Worm (Caenorhabditis elegans) whole organism, L1 larva: ENCODE results near the gene str-6.

ENCODE experiments used
- C16A3.4 ChIP-seq: fragments of 150-350 bp; optimal IDR thresholded peaks from 2 replicates; lab custom pipeline; 2014; ENCODE audit warnings: missing biosample characterization, missing genetic modification characterization
- F16B12.6 ChIP-seq: fragments of 150-350 bp; optimal IDR thresholded peaks from 2 replicates; lab custom pipeline; 2014; ENCODE audit warnings: missing biosample characterization, missing genetic modification characterization
- Y116A8C.19 ChIP-seq: sonication (generic microtip); optimal IDR thresholded peaks from 2 replicates; lab custom pipeline; 2016; ENCODE audit warnings: missing compliant biosample characterization, missing genetic modification characterization, borderline replicate concordance
- aha-1 ChIP-seq: fragments of 150-350 bp; optimal IDR thresholded peaks from 2 replicates; lab custom pipeline; 2014; ENCODE audit warnings: missing biosample characterization, missing genetic modification characterization
- aly-2 ChIP-seq: fragments of 150-350 bp; optimal IDR thresholded peaks from 2 replicates; lab custom pipeline; 2014; ENCODE audit warnings: missing biosample characterization, missing genetic modification characterization
- blmp-1 ChIP-seq: fragments of 150-350 bp; optimal IDR thresholded peaks from 2 replicates; lab custom pipeline; 2014; ENCODE audit warnings: missing biosample characterization, missing genetic modification characterization
- ceh-8 ChIP-seq: fragments of 200-800 bp; sonication (Bioruptor generic); optimal IDR thresholded peaks from 2 replicates; lab custom pipeline; 2018; ENCODE audit warnings: mild to moderate bottlenecking, missing genetic modification characterization, moderate library complexity, missing compliant biosample characterization
- ceh-82 ChIP-seq, 3 experiments: fragments of 150-350 bp in 1 of 3; sonication (generic microtip) in 2 of 3; optimal IDR thresholded peaks; 2 replicates each; lab custom pipeline; 2014 to 2017; ENCODE audit warnings: missing biosample characterization in 3 of 3, missing genetic modification characterization in 3 of 3
- ceh-90 ChIP-seq: sonication (generic microtip); optimal IDR thresholded peaks from 2 replicates; lab custom pipeline; 2016; ENCODE audit warnings: missing genetic modification characterization, missing compliant biosample characterization
- efl-3 ChIP-seq: fragments of 200-800 bp; sonication (Bioruptor generic); optimal IDR thresholded peaks from 2 replicates; lab custom pipeline; 2018; ENCODE audit warnings: mild to moderate bottlenecking, missing genetic modification characterization, missing compliant biosample characterization
- egl-13 ChIP-seq: sonication (generic microtip); optimal IDR thresholded peaks from 2 replicates; lab custom pipeline; 2016; ENCODE audit warnings: missing genotype, missing genetic modification reagents, missing genetic modification characterization, missing compliant biosample characterization
- egl-27 ChIP-seq, 2 experiments: fragments of 150-350 bp in 1 of 2; sonication (generic microtip); optimal IDR thresholded peaks; 3 replicates each; lab custom pipeline; 2017 to 2018; ENCODE audit warnings: missing biosample characterization in 2 of 2, missing genetic modification characterization in 2 of 2, missing genetic modification reagents in 2 of 2
- elt-3 ChIP-seq, 6 experiments: fragments of 150-350 bp in 1 of 6; sonication (generic microtip); optimal IDR thresholded peaks; 2 replicates each; lab custom pipeline; 2017 to 2018; ENCODE audit warnings: missing biosample characterization in 6 of 6, missing genetic modification characterization in 6 of 6, inconsistent platforms in 1 of 6
- ets-5 ChIP-seq: fragments of 200-800 bp; sonication (Bioruptor generic); IDR thresholded peaks from 2 replicates; pipeline ENCODE4 v1.3.6; 2022; ENCODE audit warnings: missing genetic modification characterization, missing compliant biosample characterization
- fkh-4 ChIP-seq: sonication (generic microtip); optimal IDR thresholded peaks from 2 replicates; lab custom pipeline; 2016; ENCODE audit warnings: missing compliant biosample characterization, missing genetic modification characterization, borderline replicate concordance
- hlh-17 ChIP-seq: fragments of 200-800 bp; sonication (Bioruptor generic); optimal IDR thresholded peaks from 2 replicates; lab custom pipeline; 2018; ENCODE audit warnings: missing genetic modification characterization, mild to moderate bottlenecking, missing compliant biosample characterization, moderate library complexity, borderline replicate concordance
- hlh-4 ChIP-seq: sonication (generic microtip); optimal IDR thresholded peaks from 2 replicates; lab custom pipeline; 2016; ENCODE audit warnings: mild to moderate bottlenecking, missing genetic modification characterization, missing compliant biosample characterization
- irx-1 ChIP-seq: sonication (generic microtip); optimal IDR thresholded peaks from 2 replicates; lab custom pipeline; 2016; ENCODE audit warnings: missing genetic modification characterization, missing compliant biosample characterization
- lin-13 ChIP-seq: fragments of 150-350 bp; optimal IDR thresholded peaks from 2 replicates; lab custom pipeline; 2014; ENCODE audit warnings: missing biosample characterization, missing genetic modification reagents, missing genetic modification characterization
- lin-14 ChIP-seq: fragments of 200-800 bp; sonication (Bioruptor generic); optimal IDR thresholded peaks from 2 replicates; lab custom pipeline; 2018; ENCODE audit warnings: mild to moderate bottlenecking, missing genetic modification characterization, moderate library complexity, missing compliant biosample characterization
- lin-15B ChIP-seq: fragments of 150-350 bp; sonication (generic microtip); optimal IDR thresholded peaks from 3 replicates; lab custom pipeline; 2014; ENCODE audit warnings: missing biosample characterization, missing genetic modification characterization
- lin-35 ChIP-seq, 2 experiments: fragments of 150-350 bp; optimal IDR thresholded peaks; 2 replicates each; lab custom pipeline; 2014; ENCODE audit warnings: missing biosample characterization in 2 of 2, missing genetic modification characterization in 2 of 2, missing genetic modification reagents in 2 of 2
- lsy-2 ChIP-seq, 2 experiments: fragments of 150-350 bp; optimal IDR thresholded peaks; 2 replicates each; lab custom pipeline; 2014; ENCODE audit warnings: missing biosample characterization in 2 of 2, missing genetic modification characterization in 2 of 2
- mab-9 ChIP-seq: fragments of 200-800 bp; sonication (Bioruptor generic); IDR thresholded peaks from 2 replicates; pipeline ENCODE4 v1.3.6; 2022; ENCODE audit warnings: missing genetic modification reagents, missing genetic modification characterization, missing compliant biosample characterization
- mef-2 ChIP-seq: fragments of 150-350 bp; optimal IDR thresholded peaks from 2 replicates; lab custom pipeline; 2014; ENCODE audit warnings: missing biosample characterization, missing genetic modification characterization
- mep-1 ChIP-seq: fragments of 150-350 bp; optimal IDR thresholded peaks from 2 replicates; lab custom pipeline; 2014; ENCODE audit warnings: missing biosample characterization, missing genetic modification characterization
- nhr-12 ChIP-seq: sonication (generic microtip); optimal IDR thresholded peaks from 2 replicates; lab custom pipeline; 2017; ENCODE audit warnings: missing biosample characterization, missing genetic modification characterization
- nhr-19 ChIP-seq: fragments of 200-800 bp; sonication (Bioruptor generic); conservative IDR thresholded peaks from 2 replicates; pipeline ENCODE4 v1.3.6; 2022; ENCODE audit warnings: missing genetic modification characterization, missing compliant biosample characterization
- nhr-237 ChIP-seq: fragments of 150-350 bp; optimal IDR thresholded peaks from 2 replicates; lab custom pipeline; 2014; ENCODE audit warnings: missing biosample characterization, missing genetic modification characterization
- nhr-76 ChIP-seq: sonication (generic microtip); optimal IDR thresholded peaks from 2 replicates; lab custom pipeline; 2017; ENCODE audit warnings: missing biosample characterization, missing genetic modification characterization
- rnt-1 ChIP-seq: sonication (generic microtip); optimal IDR thresholded peaks from 2 replicates; lab custom pipeline; 2016; ENCODE audit warnings: mild to moderate bottlenecking, missing genetic modification characterization, moderate library complexity, missing compliant biosample characterization
- snpc-4 ChIP-seq: fragments of 150-350 bp; optimal IDR thresholded peaks from 2 replicates; lab custom pipeline; 2014; ENCODE audit warnings: missing biosample characterization, missing genetic modification characterization
- sptf-1 ChIP-seq: fragments of 150-350 bp; optimal IDR thresholded peaks from 2 replicates; lab custom pipeline; 2014; ENCODE audit warnings: missing biosample characterization, missing genetic modification characterization
- sup-37 ChIP-seq: fragments of 200-800 bp; sonication (Bioruptor generic); optimal IDR thresholded peaks from 2 replicates; lab custom pipeline; 2018; ENCODE audit warnings: mild to moderate bottlenecking, missing genetic modification characterization, missing compliant biosample characterization
- tbx-2 ChIP-seq: sonication (generic microtip); optimal IDR thresholded peaks from 2 replicates; lab custom pipeline; 2016; ENCODE audit warnings: missing genetic modification characterization, missing compliant biosample characterization
- tlp-1 ChIP-seq: fragments of 150-350 bp; optimal IDR thresholded peaks from 2 replicates; lab custom pipeline; 2014; ENCODE audit warnings: missing biosample characterization, missing genetic modification characterization
- unc-30 ChIP-seq: sonication (generic microtip); optimal IDR thresholded peaks from 2 replicates; lab custom pipeline; 2017; ENCODE audit warnings: missing biosample characterization, missing genetic modification characterization
- xbp-1 ChIP-seq: sonication (generic microtip); optimal IDR thresholded peaks from 2 replicates; lab custom pipeline; 2016; ENCODE audit warnings: missing genetic modification characterization, missing compliant biosample characterization
- zip-4 ChIP-seq: fragments of 200-800 bp; sonication (Bioruptor generic); optimal IDR thresholded peaks from 2 replicates; lab custom pipeline; 2018; ENCODE audit warnings: mild to moderate bottlenecking, missing genetic modification characterization, moderate library complexity, missing compliant biosample characterization
- ztf-11 ChIP-seq, 2 experiments: sonication (generic microtip); optimal IDR thresholded peaks; 2 replicates each; lab custom pipeline; 2016 to 2017; ENCODE audit warnings: missing genetic modification characterization in 2 of 2, missing biosample characterization in 1 of 2, missing compliant biosample characterization in 1 of 2

str-6 gene

ce11 chrV:15766122-15766594 lies 16.1 kb upstream of the str-6 start, which contains the start of the genes haf-3 and F57A10.2 (continued):
- TF ChIP-seq efl-3 (peak; percentile 60), sup-37 (GFP tag; lab: Kevin White, UChicago) (peak; percentile 80), lsy-2 (tag; optimal IDR thresholded peaks at IDR 0.05; lab: Kevin White, UChicago) (peak; percentile 94 to 95), ztf-11 (tag; optimal IDR thresholded peaks at IDR 0.05; lab: Kevin White, UChicago) (peak; percentile 4 to 83), lin-15B (peak; percentile 88), nhr-237 (tag; lab: Kevin White, UChicago) (peak; percentile 50), mef-2 (tag; lab: Kevin White, UChicago) (peak; percentile 45), fkh-4 (tag; lab: Kevin White, UChicago) (peak; percentile 72), nhr-19 (GFP tag; lab: Robert Waterston, UW) (peak; percentile 95), Y116A8C.19 (tag; lab: Kevin White, UChicago) (no peak), irx-1 (tag; lab: Kevin White, UChicago) (peak; percentile 92), tbx-2 (tag; lab: Kevin White, UChicago) (peak; percentile 94), egl-27 (tag; optimal IDR thresholded peaks at IDR 0.05; lab: Kevin White, UChicago) (peak; percentile 9 to 69), lin-13 (GFP tag; lab: Kevin White, UChicago) (peak; percentile 91), lin-35 (GFP tag; optimal IDR thresholded peaks at IDR 0.05; lab: Kevin White, UChicago) (peak; percentile 99), aly-2 (tag; lab: Kevin White, UChicago) (peak; percentile 87), zip-4 (GFP tag; lab: Kevin White, UChicago) (peak; percentile 85), nhr-12 (no peak), nhr-76 (tag; lab: Kevin White, UChicago) (no peak), tlp-1 (tag; lab: Kevin White, UChicago) (no peak), rnt-1 (tag; lab: Kevin White, UChicago) (peak; percentile 97), unc-30 (tag; lab: Kevin White, UChicago) (no peak), snpc-4 (peak; percentile 92), ceh-90 (tag; lab: Kevin White, UChicago) (peak; percentile 60), egl-13 (tag; lab: Kevin White, UChicago) (peak; percentile 92), mab-9 (GFP tag; lab: Robert Waterston, UW) (peak; percentile 85), hlh-17 (GFP tag; lab: Kevin White, UChicago) (no peak), C16A3.4 (tag; lab: Kevin White, UChicago) (peak; percentile 90), blmp-1 (peak; percentile 79), elt-3 (tag; optimal IDR thresholded peaks at IDR 0.05; lab: Kevin White, UChicago) (peak in 5 of 6 experiments; percentile 25 to 90 (median 45)), xbp-1 (tag; lab: Kevin White, UChicago) (peak; percentile 95), sptf-1 (tag; lab: Kevin White, UChicago) (no peak)

ce11 chrV:15758449-15758848 lies 8.4 kb upstream of the str-6 start, which contains the start of gene str-9:
Gene str-9 (plus strand): TSS chrV:15758749.
- TF ChIP-seq aha-1 (tag; lab: Kevin White, UChicago) (no peak), hlh-4 (no peak), lin-14 (GFP tag; lab: Kevin White, UChicago) (no peak), ets-5 (GFP tag; lab: Robert Waterston, UW) (no peak), ceh-82 (tag; optimal IDR thresholded peaks at IDR 0.05; lab: Kevin White, UChicago) (no peak), ceh-8 (GFP tag; lab: Kevin White, UChicago) (no peak), F16B12.6 (tag; lab: Kevin White, UChicago) (no peak), zip-4 (GFP tag; lab: Kevin White, UChicago) (no peak), mep-1 (tag; lab: Kevin White, UChicago) (no peak), fkh-4 (tag; lab: Kevin White, UChicago) (no peak)
